Fruit fly (Drosophila melanogaster): Measurements from ENCODE around the gene FucTB.

Gene FucTB

dm6 chr2L:9400153-9400552, 30.7 kb downstream of the FucTB start (continued):
- TF ChIP-seq cwo (GFP tag; optimal IDR thresholded peaks at IDR 0.05) (peak; percentile 22), Rx (GFP tag; IDR thresholded peaks at IDR 0.05) (no peak), stc (GFP tag; IDR thresholded peaks at IDR 0.05) (no peak), caup (GFP tag; optimal IDR thresholded peaks at IDR 0.05; ENCODE audit: severe bottlenecking) (peak; percentile 34), CG16813 (GFP tag; IDR thresholded peaks at IDR 0.05; ENCODE audit: partially characterized antibody) (no peak), bcd (GFP tag; optimal IDR thresholded peaks at IDR 0.05) (peak; percentile 26), CG10979 (tag; optimal IDR thresholded peaks at IDR 0.05) (no peak), Xbp1 (GFP tag; optimal IDR thresholded peaks at IDR 0.05) (peak; percentile 7), CG10654 (GFP tag; optimal IDR thresholded peaks at IDR 0.05) (no peak), crp (GFP tag; optimal IDR thresholded peaks at IDR 0.05) (no peak), ase (GFP tag; IDR thresholded peaks at IDR 0.05) (no peak), CG10565 (GFP tag; optimal IDR thresholded peaks at IDR 0.05) (no peak), Dref (GFP tag; IDR thresholded peaks at IDR 0.05) (no peak), gcm2 (GFP tag; optimal IDR thresholded peaks at IDR 0.05) (no peak), Sox100B (GFP tag; optimal IDR thresholded peaks at IDR 0.05) (peak; percentile 15), hth (optimal IDR thresholded peaks at IDR 0.05) (no peak), chinmo (GFP tag; IDR thresholded peaks at IDR 0.05; ENCODE audit: partially characterized antibody) (no peak), CG34422 (GFP tag; IDR thresholded peaks at IDR 0.05) (no peak), Doc2 (GFP tag; IDR thresholded peaks at IDR 0.05) (no peak), Side (GFP tag; optimal IDR thresholded peaks at IDR 0.05) (no peak), lab (GFP tag; optimal IDR thresholded peaks at IDR 0.05) (peak; percentile 60), MBD-R2 (GFP tag; IDR thresholded peaks at IDR 0.05) (no peak), CG2120 (GFP tag; optimal IDR thresholded peaks at IDR 0.05) (peak; percentile 50), Hr78 (GFP tag; optimal IDR thresholded peaks at IDR 0.05) (no peak), tgo (GFP tag; IDR thresholded peaks at IDR 0.05) (0 out of 3 replicates have a peak, but pooled peaks have one; percentile 19), Ada2b (GFP tag; IDR thresholded peaks at IDR 0.05) (peak; percentile 41; the same call in 1 of the 2 replicates), CG6175 (GFP tag; IDR thresholded peaks at IDR 0.05) (no peak), sc (optimal IDR thresholded peaks at IDR 0.05) (no peak), sc (GFP tag; optimal IDR thresholded peaks at IDR 0.05) (no peak), CG17385 (GFP tag; optimal IDR thresholded peaks at IDR 0.05) (peak; percentile 14), Fer3 (tag; optimal IDR thresholded peaks at IDR 0.05) (peak; percentile 6), tin (GFP tag; optimal IDR thresholded peaks at IDR 0.05) (no peak), scrt (GFP tag; optimal IDR thresholded peaks at IDR 0.05) (peak; percentile 33), zfh1 (GFP tag; IDR thresholded peaks at IDR 0.05) (no peak), abd-A (tag; optimal IDR thresholded peaks at IDR 0.05) (peak; percentile 32), CoRest (tag; optimal IDR thresholded peaks at IDR 0.05) (no peak), rib (GFP tag; IDR thresholded peaks at IDR 0.05) (no peak), sens (GFP tag) (peak; percentile 61), bsh (GFP tag; optimal IDR thresholded peaks at IDR 0.05) (no peak), CG31441 (GFP tag; IDR thresholded peaks at IDR 0.05) (0 out of 2 replicates have a peak, but pooled peaks have one; percentile 29), Taf1 (GFP tag; IDR thresholded peaks at IDR 0.05) (no peak), Oli (tag; optimal IDR thresholded peaks at IDR 0.05) (peak; percentile 19), Camta (GFP tag; optimal IDR thresholded peaks at IDR 0.05) (no peak), dysf (GFP tag; IDR thresholded peaks at IDR 0.05) (peak; percentile 29; the same call in 1 of the 3 replicates), tap (tag; optimal IDR thresholded peaks at IDR 0.05) (no peak), ATbp (GFP tag; optimal IDR thresholded peaks at IDR 0.05) (no peak), B-H2 (GFP tag; optimal IDR thresholded peaks at IDR 0.05) (no peak), Ravus (GFP tag; IDR thresholded peaks at IDR 0.05) (no peak), p53 (GFP tag; optimal IDR thresholded peaks at IDR 0.05) (no peak), row (GFP tag; IDR thresholded peaks at IDR 0.05) (peak; percentile 65), run (tag; optimal IDR thresholded peaks at IDR 0.05) (no peak), Dad (GFP tag; optimal IDR thresholded peaks at IDR 0.05) (no peak)
